Worm (Caenorhabditis elegans) whole organism, L4 larva: Measurements from ENCODE around the gene mrps-5.

Experiments
- ceh-32 ChIP-seq: sonication (generic microtip); optimal IDR thresholded peaks from 2 replicates; lab custom pipeline; 2016; ENCODE audit warnings: mild to moderate bottlenecking, missing genetic modification characterization, missing compliant biosample characterization; ENCODE audit not compliant: poor library complexity
- ceh-82 ChIP-seq: sonication (generic microtip); optimal IDR thresholded peaks from 2 replicates; lab custom pipeline; 2017; ENCODE audit warnings: missing biosample characterization, missing genetic modification characterization
- dmd-8 ChIP-seq: fragments of 200-800 bp; sonication (Bioruptor generic); IDR thresholded peaks from 2 replicates; pipeline ENCODE4 v1.3.6; 2022; ENCODE audit warnings: missing genetic modification characterization, missing compliant biosample characterization
- hlh-30 ChIP-seq: sonication (generic microtip); optimal IDR thresholded peaks from 2 replicates; lab custom pipeline; 2017; ENCODE audit warnings: antibody characterized with exemption, mild to moderate bottlenecking, missing genetic modification characterization, missing compliant biosample characterization; ENCODE audit not compliant: insufficient read depth
- lin-13 ChIP-seq: fragments of 150-350 bp; optimal IDR thresholded peaks from 2 replicates; lab custom pipeline; 2014; ENCODE audit warnings: missing biosample characterization, missing genetic modification reagents, missing genetic modification characterization
- madf-5 ChIP-seq, 2 experiments: fragments of 200-800 bp; sonication (Bioruptor generic); IDR thresholded peaks; 2 replicates each; pipeline ENCODE4 v1.3.6; 2022; ENCODE audit warnings: missing compliant biosample characterization in 2 of 2, missing genetic modification characterization in 2 of 2
- madf-9 ChIP-seq: fragments of 200-800 bp; sonication (Bioruptor generic); conservative IDR thresholded peaks from 2 replicates; pipeline ENCODE4 v1.3.6; 2022; ENCODE audit warnings: missing genetic modification reagents, missing genetic modification characterization, missing compliant biosample characterization
- unc-62 ChIP-seq, 3 experiments: fragments of 150-350 bp in 1 of 3; sonication (generic microtip); optimal IDR thresholded peaks in 2 of 3; peaks in 1 of 3; 1 replicate in 1 of 3; 2 replicates in 2 of 3; lab custom pipeline; 2014 to 2017; ENCODE audit warnings: missing biosample characterization in 3 of 3, missing genetic modification characterization in 3 of 3, missing genetic modification reagents in 3 of 3, missing genotype in 1 of 3

- TF ChIP-seq ceh-32 (tag; lab: Kevin White, UChicago) (no peak), unc-62 (GFP tag; optimal IDR thresholded peaks at IDR 0.05 in 1 of 2; lab: Kevin White, UChicago) (no peak), unc-62 (tag; optimal IDR thresholded peaks at IDR 0.05; lab: Kevin White, UChicago) (no peak), hlh-30 (tag; lab: Kevin White, UChicago) (no peak), dmd-8 (no peak), madf-9 (no peak), madf-5 (GFP tag; IDR thresholded peaks at IDR 0.05; lab: Robert Waterston, UW) (no peak), lin-13 (GFP tag; lab: Kevin White, UChicago) (no peak), ceh-82 (tag; lab: Kevin White, UChicago) (no peak)
Observed at ce11 chrV:12590601-12591000, 27.3 kb downstream of the mrps-5 start, which contains the start of gene ttr-43.
